Fruit fly (Drosophila melanogaster) ovary, adult (tissue): ENCODE results near the gene CG14100.
A peak's percentile ranks its signal among the peaks of the same experiment; 100 is the strongest.

Experiments
- CG17801 ChIP-seq: fragments of 200-800 bp; optimal IDR thresholded peaks from 2 replicates; lab custom pipeline; 2019; ENCODE audit warnings: missing biosample characterization, mild to moderate bottlenecking, missing genetic modification characterization, moderate library complexity; ENCODE audit not compliant: partially characterized antibody

The CG14100 gene

DNA sequence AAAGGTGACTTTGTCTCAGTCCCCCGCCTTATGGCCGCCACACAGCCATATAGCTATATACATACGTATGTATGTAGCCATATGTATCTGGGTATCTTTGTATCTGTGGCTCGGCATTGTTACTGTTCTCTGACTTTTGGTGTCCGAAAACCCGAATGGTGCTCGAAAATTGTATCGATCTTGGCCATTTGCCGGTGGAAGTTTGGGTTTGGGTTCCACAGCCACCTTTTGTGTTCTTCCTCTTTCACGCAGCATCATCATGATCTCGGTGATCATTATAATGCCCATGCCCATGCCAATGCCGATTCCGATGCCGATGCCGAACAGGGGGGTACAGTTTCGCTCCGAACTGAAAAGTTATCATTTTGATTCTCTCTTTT, 32.3 kb downstream of the CG14100 start:
- TF ChIP-seq CG17801: no peak

dm6 chr3L:19557197-19557995, 32.9 kb downstream of the CG14100 start:
- no peak for TF ChIP-seq CG17801

- TF ChIP-seq CG17801: no peak
Measured at dm6 chr3L:19556738-19557137, 33.6 kb downstream of the CG14100 start.

DNA sequence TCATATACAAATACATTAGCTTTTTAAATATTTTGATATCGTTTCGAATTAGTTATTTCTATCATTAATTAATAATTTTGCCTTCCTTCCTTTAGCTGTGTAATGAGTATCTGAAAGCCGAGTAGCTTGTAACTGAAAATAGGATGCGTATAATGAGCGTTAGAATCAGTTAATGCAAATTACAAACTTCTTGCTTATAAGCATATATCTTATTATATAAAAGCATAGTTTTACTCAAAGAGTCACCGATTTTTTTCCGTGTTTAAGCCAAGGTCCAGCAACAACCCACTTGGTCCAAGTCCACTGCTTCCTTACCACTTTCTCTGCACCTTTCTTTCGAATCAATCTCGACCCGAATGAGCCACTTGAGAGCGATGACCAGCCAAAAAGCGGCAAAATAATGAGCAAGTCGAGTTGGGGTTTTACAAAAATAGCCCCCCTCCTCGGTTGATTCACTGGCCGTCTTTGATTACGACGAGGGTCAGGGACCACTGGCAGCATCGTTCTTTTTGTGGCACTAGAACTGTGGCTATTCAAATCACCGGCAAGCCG, 34.3 kb downstream of the CG14100 start:
- TF ChIP-seq CG17801: no peak

DNA sequence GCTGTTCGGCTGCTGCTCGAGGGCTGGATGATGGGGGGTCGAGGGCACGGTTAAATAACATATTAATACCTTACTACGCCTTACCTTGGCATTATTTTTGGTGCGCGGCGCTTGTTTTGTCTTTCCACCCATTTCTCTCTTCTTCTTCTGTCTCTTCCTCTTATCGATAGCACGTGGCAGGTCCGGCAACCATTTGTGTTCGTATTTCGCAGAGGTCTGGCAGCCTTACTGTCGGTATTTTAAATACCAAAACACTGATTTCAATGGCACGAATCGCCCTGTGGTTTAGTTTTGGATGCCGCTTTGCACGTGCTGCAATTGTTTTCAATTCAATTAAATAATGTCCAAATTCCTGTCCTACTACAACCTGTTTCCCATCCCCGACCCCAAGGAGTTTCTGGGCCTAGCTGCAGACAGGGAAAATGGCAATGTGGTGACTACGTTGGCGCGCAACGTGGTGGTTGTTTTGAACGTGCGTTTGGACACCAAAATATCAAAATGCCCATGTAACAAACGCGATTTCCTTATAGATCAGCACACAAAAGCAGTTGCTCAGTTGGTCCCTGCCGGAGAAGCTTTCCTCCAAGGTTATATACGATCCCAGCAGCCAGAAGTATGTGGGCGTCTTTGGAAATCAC, 38.1 kb downstream of the CG14100 start, which contains the start of the genes Ltn1 and CG9300:
Ltn1 (minus strand) TSS at position 155 of the 638 bp plus-strand sequence.
CG9300 (plus strand) TSS at position 285 of the 638 bp plus-strand sequence.
- peak; percentile 27 for TF ChIP-seq CG17801

dm6 chr3L:19544810-19545209, 45.5 kb downstream of the CG14100 start, which contains the start of the genes CG46435 and Rcd7:
Gene CG46435 (plus strand): TSS chr3L:19545110.
Gene Rcd7 (plus strand): TSS chr3L:19545110.
- TF ChIP-seq CG17801: no peak

dm6 chr3L:19544105-19544504, 46.2 kb downstream of the CG14100 start, which contains the start of the genes CG46434 and Dred:
Gene CG46434 (minus strand): TSS chr3L:19544205.
Gene Dred (minus strand): TSS chr3L:19544205.
- TF ChIP-seq CG17801: no peak
